Fruit fly (Drosophila melanogaster) whole organism, embryonic: ENCODE results near the gene CG10140.

Source experiments
- CG10979 ChIP-seq: fragments of 200-800 bp; sonication (Bioruptor generic); optimal IDR thresholded peaks from 2 replicates; lab custom pipeline; 2018; ENCODE audit warnings: missing biosample characterization, mild to moderate bottlenecking, missing genetic modification characterization, moderate library complexity
- CG12104 ChIP-seq: fragments of 200-800 bp; sonication (Bioruptor generic); optimal IDR thresholded peaks from 3 replicates; lab custom pipeline; 2016; ENCODE audit warnings: missing biosample characterization, missing genetic modification characterization
- CG12219 ChIP-seq: fragments of 200-800 bp; sonication (Bioruptor generic); optimal IDR thresholded peaks from 3 replicates; lab custom pipeline; 2018; ENCODE audit warnings: missing biosample characterization, mild to moderate bottlenecking, missing genetic modification characterization
- CG17328 ChIP-seq: fragments of 200-800 bp; sonication (Bioruptor generic); IDR thresholded peaks from 2 replicates; pipeline ENCODE4 v1.3.6; 2022; ENCODE audit warnings: missing biosample characterization, missing genetic modification characterization
- CG18764 ChIP-seq: fragments of 200-800 bp; sonication (Bioruptor generic); optimal IDR thresholded peaks from 3 replicates; lab custom pipeline; 2016; ENCODE audit warnings: missing biosample characterization, missing genetic modification characterization
- CG2129 ChIP-seq: fragments of 200-800 bp; sonication (Bioruptor generic); IDR thresholded peaks from 2 replicates; pipeline ENCODE4 v1.3.6; 2022; ENCODE audit warnings: missing biosample characterization, missing genetic modification characterization; ENCODE audit not compliant: partially characterized antibody
- CG42726 ChIP-seq: fragments of 200-800 bp; sonication (Bioruptor generic); IDR thresholded peaks from 2 replicates; pipeline ENCODE4 v1.3.6; 2022; ENCODE audit warnings: missing biosample characterization, missing genetic modification characterization; ENCODE audit not compliant: partially characterized antibody
- CG6175 ChIP-seq: fragments of 200-800 bp; sonication (Bioruptor generic); IDR thresholded peaks from 3 replicates; pipeline ENCODE4 v1.3.6; 2022; ENCODE audit warnings: missing biosample characterization, missing genetic modification characterization
- CG6683 ChIP-seq: fragments of 200-800 bp; sonication (Bioruptor generic); optimal IDR thresholded peaks from 2 replicates; lab custom pipeline; 2017; ENCODE audit warnings: missing biosample characterization, mild to moderate bottlenecking, missing genetic modification characterization, missing genetic modification reagents
- CG7963 ChIP-seq: fragments of 200-800 bp; sonication (Bioruptor generic); IDR thresholded peaks from 3 replicates; pipeline ENCODE4 v1.3.6; 2022; ENCODE audit warnings: missing biosample characterization, missing genetic modification characterization; ENCODE audit not compliant: partially characterized antibody
- CG7987 ChIP-seq: fragments of 200-800 bp; sonication (Bioruptor generic); optimal IDR thresholded peaks from 2 replicates; lab custom pipeline; 2018; ENCODE audit warnings: missing biosample characterization, mild to moderate bottlenecking, missing genetic modification characterization, moderate library complexity
- CG8290 ChIP-seq, 3 experiments: fragments of 200-800 bp; sonication (Bioruptor generic); optimal IDR thresholded peaks; 2 replicates each; lab custom pipeline; 2016 to 2019; ENCODE audit warnings: missing biosample characterization in 3 of 3, missing genetic modification characterization in 3 of 3, mild to moderate bottlenecking in 2 of 3, moderate library complexity in 1 of 3
- CG8388 ChIP-seq: fragments of 200-800 bp; sonication (Bioruptor generic); optimal IDR thresholded peaks from 2 replicates; lab custom pipeline; 2019; ENCODE audit warnings: missing biosample characterization, mild to moderate bottlenecking, missing genetic modification characterization, moderate library complexity
- CG9437 ChIP-seq: fragments of 200-800 bp; sonication (Bioruptor generic); optimal IDR thresholded peaks from 2 replicates; lab custom pipeline; 2018; ENCODE audit warnings: missing biosample characterization, mild to moderate bottlenecking, missing genetic modification characterization
- Deaf1 ChIP-seq: fragments of 200-800 bp; optimal IDR thresholded peaks from 3 replicates; lab custom pipeline; 2019; ENCODE audit warnings: missing biosample characterization, mild to moderate bottlenecking, missing genetic modification characterization, moderate library complexity
- Doc2 ChIP-seq: fragments of 200-800 bp; sonication (Bioruptor generic); IDR thresholded peaks from 2 replicates; pipeline ENCODE4 v1.3.6; 2022; ENCODE audit warnings: missing biosample characterization, missing genetic modification characterization
- Ets65A ChIP-seq: fragments of 200-800 bp; sonication (Bioruptor generic); peaks from one replicate; lab custom pipeline; 2016; ENCODE audit warnings: missing biosample characterization, missing genetic modification characterization
- Hmr ChIP-seq: fragments of 200-800 bp; sonication (Bioruptor generic); optimal IDR thresholded peaks from 3 replicates; lab custom pipeline; 2017; ENCODE audit warnings: mild to moderate bottlenecking, missing biosample characterization, missing genetic modification reagents, missing genetic modification characterization
- Hmx ChIP-seq: fragments of 200-800 bp; sonication (Bioruptor generic); optimal IDR thresholded peaks from 2 replicates; lab custom pipeline; 2016; ENCODE audit warnings: missing biosample characterization, missing genetic modification characterization
- Med ChIP-seq: fragments of 200-800 bp; sonication (Bioruptor generic); peaks from one replicate; lab custom pipeline; 2016; ENCODE audit warnings: missing biosample characterization, missing genetic modification characterization, mild to moderate bottlenecking, inconsistent platforms, moderate library complexity
- Mes4 ChIP-seq: fragments of 200-800 bp; sonication (Bioruptor generic); optimal IDR thresholded peaks from 2 replicates; lab custom pipeline; 2016; ENCODE audit warnings: missing biosample characterization, missing genetic modification characterization
- NFAT ChIP-seq: fragments of 200-800 bp; sonication (Bioruptor generic); IDR thresholded peaks from 2 replicates; pipeline ENCODE4 v1.3.6; 2022; ENCODE audit warnings: missing biosample characterization, missing genetic modification characterization
- Sin3A ChIP-seq: fragments of >200 bp; optimal IDR thresholded peaks from 2 replicates; lab custom pipeline; 2018
- Sox100B ChIP-seq: fragments of 200-800 bp; sonication (Bioruptor generic); optimal IDR thresholded peaks from 3 replicates; lab custom pipeline; 2018; ENCODE audit warnings: missing biosample characterization, mild to moderate bottlenecking, missing genetic modification characterization
- Vsx1 ChIP-seq: fragments of 200-800 bp; sonication (Bioruptor generic); optimal IDR thresholded peaks from 2 replicates; lab custom pipeline; 2017; ENCODE audit warnings: missing biosample characterization, mild to moderate bottlenecking, missing genetic modification characterization, missing genetic modification reagents
- ab ChIP-seq: fragments of 200-800 bp; sonication (Bioruptor generic); optimal IDR thresholded peaks from 2 replicates; lab custom pipeline; 2016; ENCODE audit warnings: missing biosample characterization, missing genetic modification characterization
- abd-A ChIP-seq: fragments of 200-800 bp; sonication (Bioruptor generic); optimal IDR thresholded peaks from 3 replicates; lab custom pipeline; 2019; ENCODE audit warnings: missing biosample characterization, mild to moderate bottlenecking, missing genetic modification characterization, moderate library complexity
- amos ChIP-seq: fragments of 200-800 bp; sonication (Bioruptor generic); IDR thresholded peaks from 2 replicates; pipeline ENCODE4 v1.3.6; 2022; ENCODE audit warnings: missing biosample characterization, missing genetic modification characterization; ENCODE audit not compliant: partially characterized antibody
- caup ChIP-seq: fragments of 200-800 bp; sonication (Bioruptor generic); optimal IDR thresholded peaks from 3 replicates; lab custom pipeline; 2017; ENCODE audit warnings: missing biosample characterization, mild to moderate bottlenecking, missing genetic modification characterization, moderate library complexity; ENCODE audit not compliant: severe bottlenecking
- disco-r ChIP-seq: fragments of 200-800 bp; sonication (Bioruptor generic); optimal IDR thresholded peaks from 2 replicates; lab custom pipeline; 2016; ENCODE audit warnings: missing biosample characterization, missing genetic modification characterization
- ems ChIP-seq: fragments of 200-800 bp; sonication (Bioruptor generic); optimal IDR thresholded peaks from 3 replicates; lab custom pipeline; 2016; ENCODE audit warnings: missing biosample characterization, missing genetic modification characterization
- ewg ChIP-seq: fragments of 200-800 bp; sonication (Bioruptor generic); optimal IDR thresholded peaks from 3 replicates; lab custom pipeline; 2017; ENCODE audit warnings: mild to moderate bottlenecking, missing biosample characterization, missing genetic modification reagents, missing genetic modification characterization
- fd102C ChIP-seq: fragments of 200-800 bp; sonication (Bioruptor generic); optimal IDR thresholded peaks from 2 replicates; lab custom pipeline; 2018; ENCODE audit warnings: missing biosample characterization, mild to moderate bottlenecking, missing genetic modification characterization, moderate library complexity
- gem ChIP-seq: fragments of 200-800 bp; sonication (Bioruptor generic); optimal IDR thresholded peaks from 2 replicates; lab custom pipeline; 2019; ENCODE audit warnings: missing biosample characterization, mild to moderate bottlenecking, missing genetic modification characterization, moderate library complexity
- gsb ChIP-seq: fragments of 200-800 bp; sonication (Bioruptor generic); IDR thresholded peaks from 2 replicates; pipeline ENCODE4 v1.3.6; 2022; ENCODE audit warnings: missing biosample characterization, missing genetic modification characterization
- insv ChIP-seq, 2 experiments: fragments of 200-800 bp; sonication (Bioruptor generic); optimal IDR thresholded peaks; 3 replicates each; lab custom pipeline; 2016 to 2018; ENCODE audit warnings: missing biosample characterization in 2 of 2, missing genetic modification characterization in 2 of 2
- nmo ChIP-seq: fragments of 200-800 bp; sonication (Bioruptor generic); optimal IDR thresholded peaks from 2 replicates; lab custom pipeline; 2018; ENCODE audit warnings: missing biosample characterization, mild to moderate bottlenecking, missing genetic modification characterization, moderate library complexity
- peb ChIP-seq: fragments of 200-800 bp; sonication (Bioruptor generic); IDR thresholded peaks from 2 replicates; pipeline ENCODE4 v1.3.6; 2022; ENCODE audit warnings: missing biosample characterization, missing genetic modification characterization
- prd ChIP-seq, 3 experiments: fragments of >200 bp in 2 of 3; fragments of 200-800 bp in 1 of 3; sonication (Bioruptor generic) in 1 of 3; optimal IDR thresholded peaks in 2 of 3; IDR thresholded peaks in 1 of 3; 2 replicates in 2 of 3; 3 replicates in 1 of 3; pipeline versions ENCODE4 v1.3.6 to Lab custom; 2017 to 2022; ENCODE audit warnings: missing biosample characterization in 1 of 3, missing genetic modification characterization in 1 of 3
- psq ChIP-seq: fragments of 200-800 bp; sonication (Bioruptor generic); optimal IDR thresholded peaks from 2 replicates; lab custom pipeline; 2017; ENCODE audit warnings: missing biosample characterization, missing genetic modification characterization
- sc ChIP-seq, 3 experiments: fragments of >200 bp in 2 of 3; fragments of 200-800 bp in 1 of 3; sonication (Bioruptor generic) in 1 of 3; optimal IDR thresholded peaks; 2 replicates in 2 of 3; 3 replicates in 1 of 3; lab custom pipeline; 2017; ENCODE audit warnings: mild to moderate bottlenecking in 1 of 3, missing biosample characterization in 1 of 3, missing genetic modification characterization in 1 of 3, missing genetic modification reagents in 1 of 3
- slou ChIP-seq: fragments of 200-800 bp; sonication (Bioruptor generic); optimal IDR thresholded peaks from 3 replicates; lab custom pipeline; 2016; ENCODE audit warnings: missing biosample characterization, missing genetic modification characterization
- slp2 ChIP-seq: fragments of 200-800 bp; sonication (Bioruptor generic); optimal IDR thresholded peaks from 2 replicates; lab custom pipeline; 2016; ENCODE audit warnings: missing biosample characterization, missing genetic modification characterization
- tgo ChIP-seq: fragments of 200-800 bp; sonication (Bioruptor generic); IDR thresholded peaks from 3 replicates; pipeline ENCODE4 v1.3.6; 2022; ENCODE audit warnings: missing biosample characterization, missing genetic modification characterization
- tna ChIP-seq: fragments of 200-800 bp; sonication (Bioruptor generic); IDR thresholded peaks from 2 replicates; pipeline ENCODE4 v1.3.6; 2022; ENCODE audit warnings: missing biosample characterization, missing genetic modification characterization; ENCODE audit not compliant: partially characterized antibody
- toy ChIP-seq: fragments of 200-800 bp; sonication (Bioruptor generic); IDR thresholded peaks from 2 replicates; pipeline ENCODE4 v1.3.6; 2022; ENCODE audit warnings: missing biosample characterization, missing genetic modification characterization
- usp ChIP-seq: fragments of >200 bp; optimal IDR thresholded peaks from 2 replicates; lab custom pipeline; 2017; ENCODE audit warnings: missing biosample characterization, missing genetic modification characterization
- zf30C ChIP-seq: fragments of 200-800 bp; sonication (Bioruptor generic); optimal IDR thresholded peaks from 3 replicates; lab custom pipeline; 2018; ENCODE audit warnings: missing biosample characterization, mild to moderate bottlenecking, missing genetic modification characterization

CG10140 gene

DNA sequence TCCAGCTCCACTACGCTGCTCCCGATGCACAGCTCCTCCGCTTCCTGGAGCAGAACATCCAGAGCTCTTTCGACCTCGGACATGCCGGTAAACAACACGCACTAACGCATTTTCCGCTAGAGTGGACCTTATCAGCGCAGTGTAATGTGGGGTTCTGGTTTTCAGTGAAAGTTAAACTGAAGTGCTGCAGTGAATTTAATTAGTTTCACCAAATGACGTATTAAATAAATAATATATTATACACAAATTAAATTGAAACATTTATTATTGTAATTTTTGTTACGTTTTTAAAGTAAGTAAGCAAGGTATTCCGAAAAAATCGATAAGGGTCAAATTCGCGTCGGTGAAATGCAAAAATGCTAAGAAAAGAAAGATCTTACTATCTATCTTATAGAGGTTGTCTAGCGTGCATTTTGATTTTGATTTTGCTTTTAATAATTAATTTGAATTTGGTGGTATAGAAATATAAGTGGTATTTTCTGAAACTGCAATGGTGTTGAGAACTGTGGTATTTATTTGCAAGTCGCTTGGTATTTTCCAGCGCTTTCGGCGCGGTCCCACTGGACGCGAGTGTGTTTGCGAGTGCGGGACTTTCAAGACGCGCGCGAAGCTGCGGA is 10.0 kb upstream of the CG10140 start, which contains the start of the genes JMJD7 and CG10738 (continued):
- TF ChIP-seq CG6175 (GFP tag; lab: Robert Waterston, UW) = no peak
- TF ChIP-seq ab (GFP tag; lab: Kevin White, UChicago) = no peak
- peak; percentile 31 for TF ChIP-seq CG10979 (tag; lab: Kevin White, UChicago)
- TF ChIP-seq gem (tag; lab: Kevin White, UChicago) = no peak
- no peak for TF ChIP-seq Doc2 (GFP tag; lab: Robert Waterston, UW)
- TF ChIP-seq tna = no peak
- 0 out of 2 replicates have a peak, but pooled peaks have one; percentile 41 for TF ChIP-seq peb (GFP tag; lab: Robert Waterston, UW)
- TF ChIP-seq tgo (GFP tag; lab: Robert Waterston, UW) = peak; percentile 62
- peak; percentile 43 for TF ChIP-seq CG6683 (GFP tag; lab: Kevin White, UChicago)
- TF ChIP-seq CG8388 (GFP tag; lab: Kevin White, UChicago) = no peak
- no peak for TF ChIP-seq slp2 (GFP tag; lab: Kevin White, UChicago)
- TF ChIP-seq Hmx (GFP tag; lab: Kevin White, UChicago) = no peak
- no peak for TF ChIP-seq CG12219 (GFP tag; lab: Kevin White, UChicago)
- peak; percentile 73 for TF ChIP-seq CG18764 (GFP tag; lab: Kevin White, UChicago)
- peak; percentile 23; the same call in 1 of the 2 replicates for TF ChIP-seq gsb (GFP tag; lab: Robert Waterston, UW)
- no peak for TF ChIP-seq CG8290 (GFP tag; optimal IDR thresholded peaks at IDR 0.05; lab: Kevin White, UChicago)
- TF ChIP-seq CG8290 (tag; optimal IDR thresholded peaks at IDR 0.05; lab: Kevin White, UChicago) = no peak
- peak; percentile 79 for TF ChIP-seq Sox100B (GFP tag; lab: Kevin White, UChicago)
- peak; percentile 22 for TF ChIP-seq Sin3A (lab: Kevin White, UChicago)
- TF ChIP-seq slou (GFP tag; lab: Kevin White, UChicago) = peak; percentile 2
- TF ChIP-seq nmo (GFP tag; lab: Kevin White, UChicago) = peak; percentile 39
- TF ChIP-seq CG17328 (GFP tag; lab: Robert Waterston, UW) = peak; percentile 62
- peak; percentile 80 for TF ChIP-seq Med (GFP tag; lab: Kevin White, UChicago)
- TF ChIP-seq Mes4 (GFP tag; lab: Kevin White, UChicago) = no peak
- TF ChIP-seq Vsx1 (GFP tag; lab: Kevin White, UChicago) = no peak
- TF ChIP-seq CG7987 (GFP tag; lab: Kevin White, UChicago) = peak; percentile 74
- no peak for TF ChIP-seq ewg (GFP tag; lab: Kevin White, UChicago)
- peak; percentile 67 for TF ChIP-seq caup
- TF ChIP-seq amos = no peak
- TF ChIP-seq Deaf1 = peak; percentile 33
- no peak for TF ChIP-seq CG2129 (GFP tag; lab: Robert Waterston, UW)
- TF ChIP-seq zf30C = no peak
- TF ChIP-seq prd (optimal IDR thresholded peaks at IDR 0.05; lab: Kevin White, UChicago) = no peak
- TF ChIP-seq prd (GFP tag; IDR thresholded peaks at IDR 0.05; lab: Robert Waterston, UW) = peak; percentile 64
- peak; percentile 25; the same call in 1 of the 2 replicates for TF ChIP-seq toy (GFP tag; lab: Robert Waterston, UW)
- no peak for TF ChIP-seq insv (GFP tag; optimal IDR thresholded peaks at IDR 0.05; lab: Kevin White, UChicago)
- no peak for TF ChIP-seq disco-r
- TF ChIP-seq abd-A = no peak
- TF ChIP-seq ems (GFP tag; lab: Kevin White, UChicago) = peak; percentile 7
- no peak for TF ChIP-seq CG7963 (GFP tag; lab: Robert Waterston, UW)
- TF ChIP-seq Hmr (GFP tag; lab: Kevin White, UChicago) = peak; percentile 6
- peak; percentile 43 for TF ChIP-seq CG12104 (GFP tag; lab: Kevin White, UChicago)
- peak; percentile 83 for TF ChIP-seq NFAT (GFP tag; lab: Robert Waterston, UW)
- no peak for TF ChIP-seq psq (GFP tag; lab: Kevin White, UChicago)
- no peak for TF ChIP-seq CG42726 (GFP tag; lab: Robert Waterston, UW)
- TF ChIP-seq sc (optimal IDR thresholded peaks at IDR 0.05; lab: Kevin White, UChicago) = no peak
- no peak for TF ChIP-seq sc (GFP tag; optimal IDR thresholded peaks at IDR 0.05; lab: Kevin White, UChicago)
- TF ChIP-seq usp (GFP tag; lab: Kevin White, UChicago) = no peak
- peak; percentile 6 for TF ChIP-seq CG9437 (GFP tag; lab: Kevin White, UChicago)
- TF ChIP-seq Ets65A (GFP tag; lab: Kevin White, UChicago) = peak; percentile 96
- TF ChIP-seq fd102C = no peak
